Worm (Caenorhabditis elegans) whole organism, mixed stage, embryonic: ENCODE measurements around the gene eat-17.

ENCODE experiments used
- lsy-2 ChIP-seq: fragments of 150-350 bp; optimal IDR thresholded peaks from 2 replicates; lab custom pipeline; 2014; ENCODE audit warnings: missing biosample characterization, missing genetic modification characterization
- nhr-237 ChIP-seq: fragments of 150-350 bp; optimal IDR thresholded peaks from 2 replicates; lab custom pipeline; 2014; ENCODE audit warnings: missing biosample characterization, missing genetic modification characterization
- sem-2 ChIP-seq: fragments of 200-800 bp; sonication (Bioruptor generic); optimal IDR thresholded peaks from 2 replicates; lab custom pipeline; 2018; ENCODE audit warnings: mild to moderate bottlenecking, missing genetic modification characterization, missing compliant biosample characterization
- ztf-11 ChIP-seq: fragments of 150-350 bp; optimal IDR thresholded peaks from 2 replicates; lab custom pipeline; 2014; ENCODE audit warnings: missing biosample characterization, missing genetic modification characterization

ce11 chrX:16389973-16390372 lies 26.7 kb downstream of the eat-17 start:
- no peak for TF ChIP-seq nhr-237 (tag; lab: Kevin White, UChicago)
- no peak for TF ChIP-seq lsy-2 (tag; lab: Kevin White, UChicago)
- no peak for TF ChIP-seq sem-2 (GFP tag; lab: Kevin White, UChicago)
- no peak for TF ChIP-seq ztf-11 (tag; lab: Kevin White, UChicago)
